Worm (Caenorhabditis elegans): ENCODE measurements around the gene glr-4.
A peak's percentile ranks its signal among the peaks of the same experiment; 100 is the strongest.

DNA sequence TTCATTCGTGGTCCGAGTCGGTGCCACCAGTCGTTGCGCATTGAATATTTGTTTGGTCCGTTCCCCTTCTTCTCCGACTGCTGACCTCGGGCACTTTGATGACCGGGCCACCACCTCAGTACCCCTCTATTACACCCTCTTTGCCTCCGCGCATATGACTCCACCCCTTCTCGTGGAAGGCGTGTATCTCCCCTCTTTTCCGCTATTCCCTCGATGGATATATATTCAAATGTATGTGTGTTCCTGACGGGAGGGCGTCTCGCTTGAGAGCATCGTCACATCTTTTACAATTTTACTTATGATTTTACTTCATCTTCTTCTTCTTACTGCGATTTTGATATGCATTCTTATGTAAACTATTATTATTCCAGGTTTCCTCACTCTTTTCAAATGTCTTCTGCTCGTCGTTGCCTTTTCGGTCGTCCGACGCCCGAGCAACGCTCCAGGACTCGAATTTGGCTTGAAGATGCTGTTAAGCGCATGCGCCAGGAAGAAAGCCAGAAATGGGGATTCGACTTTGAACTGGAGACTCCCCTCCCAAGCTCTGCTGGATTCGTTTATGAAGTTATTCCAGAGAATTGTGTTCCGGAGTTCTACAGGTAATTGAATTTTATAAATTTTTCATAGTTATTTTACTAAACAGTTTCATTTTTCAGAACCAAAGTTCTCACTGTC lies 16.9 kb upstream of the glr-4 start, which contains the start of gene cki-1:
- no peak for TF ChIP-seq nhr-28 (tag; optimal IDR thresholded peaks at IDR 0.05)
- TF ChIP-seq blmp-1 (tag; optimal IDR thresholded peaks at IDR 0.05) = no peak
- no peak for TF ChIP-seq ceh-39 (tag; optimal IDR thresholded peaks at IDR 0.05)
- no peak for TF ChIP-seq nhr-12 (tag; optimal IDR thresholded peaks at IDR 0.05)
- TF ChIP-seq unc-62 (GFP tag; optimal IDR thresholded peaks at IDR 0.05) = no peak
- TF ChIP-seq nhr-237 (tag; optimal IDR thresholded peaks at IDR 0.05) = no peak
- no peak for TF ChIP-seq mab-5 (tag; optimal IDR thresholded peaks at IDR 0.05)
- no peak for TF ChIP-seq ces-1 (GFP tag; optimal IDR thresholded peaks at IDR 0.05)
- no peak for TF ChIP-seq mep-1 (tag; optimal IDR thresholded peaks at IDR 0.05)
- no peak for TF ChIP-seq unc-39 (tag; optimal IDR thresholded peaks at IDR 0.05)
- peak; percentile 8 for TF ChIP-seq lin-13 (tag; optimal IDR thresholded peaks at IDR 0.05)
- peak; percentile 57 for TF ChIP-seq ztf-11 (tag; optimal IDR thresholded peaks at IDR 0.05)
- no peak for TF ChIP-seq snpc-4 (tag; optimal IDR thresholded peaks at IDR 0.05)
